Worm (Caenorhabditis elegans) whole organism, L4 larva: Measurements from ENCODE around the gene W09G10.9.
A peak's percentile ranks its signal among the peaks of the same experiment; 100 is the strongest.

Experiments
- F10B5.3 ChIP-seq: sonication (generic microtip); optimal IDR thresholded peaks from 2 replicates; lab custom pipeline; 2016; ENCODE audit warnings: mild to moderate bottlenecking, missing genetic modification characterization, missing compliant biosample characterization
- F26F4.8 ChIP-seq: fragments of 200-800 bp; sonication (Bioruptor generic); conservative IDR thresholded peaks from 2 replicates; pipeline ENCODE4 v1.3.6; 2022; ENCODE audit warnings: missing genetic modification characterization, missing compliant biosample characterization
- F37D6.2 ChIP-seq: sonication (generic microtip); optimal IDR thresholded peaks from 2 replicates; lab custom pipeline; 2016; ENCODE audit warnings: mild to moderate bottlenecking, missing genetic modification characterization, missing compliant biosample characterization
- F44E2.7 ChIP-seq: fragments of 200-800 bp; sonication (Bioruptor generic); IDR thresholded peaks from 2 replicates; pipeline ENCODE4 v2.1.2; 2022; ENCODE audit warnings: missing genetic modification characterization, missing compliant biosample characterization
- F49E8.2 ChIP-seq: sonication (generic microtip); optimal IDR thresholded peaks from 2 replicates; lab custom pipeline; 2016; ENCODE audit warnings: missing compliant biosample characterization, mild to moderate bottlenecking, missing genetic modification characterization, borderline replicate concordance
- Y5F2A.4 ChIP-seq: fragments of 200-800 bp; sonication (Bioruptor generic); optimal IDR thresholded peaks from 2 replicates; lab custom pipeline; 2018; ENCODE audit warnings: mild to moderate bottlenecking, missing genetic modification characterization, missing compliant biosample characterization
- Y75B8A.6 ChIP-seq: fragments of 200-800 bp; sonication (Bioruptor generic); IDR thresholded peaks from 2 replicates; pipeline ENCODE4 v1.3.6; 2022; ENCODE audit warnings: missing genetic modification reagents, missing genetic modification characterization, missing compliant biosample characterization
- aha-1 ChIP-seq: fragments of 150-350 bp; peaks from one replicate; lab custom pipeline; 2014; ENCODE audit warnings: missing biosample characterization, missing genetic modification characterization
- arid-1 ChIP-seq: fragments of 200-800 bp; sonication (Bioruptor generic); conservative IDR thresholded peaks from 2 replicates; pipeline ENCODE4 v1.3.6; 2022; ENCODE audit warnings: missing genetic modification reagents, missing genetic modification characterization, missing compliant biosample characterization
- cey-2 ChIP-seq: sonication (generic microtip); optimal IDR thresholded peaks from 3 replicates; lab custom pipeline; 2017; ENCODE audit warnings: missing genetic modification characterization, mild to moderate bottlenecking, missing compliant biosample characterization, antibody characterized with exemption, borderline replicate concordance; ENCODE audit not compliant: insufficient read depth
- daf-12 ChIP-seq: fragments of 150-350 bp; optimal IDR thresholded peaks from 2 replicates; lab custom pipeline; 2014; ENCODE audit warnings: missing biosample characterization, missing genetic modification reagents, missing genetic modification characterization
- daf-16 ChIP-seq, 3 experiments: sonication (generic microtip); optimal IDR thresholded peaks; 2 replicates each; lab custom pipeline; 2016 to 2017; ENCODE audit warnings: missing genetic modification characterization in 3 of 3, missing genetic modification reagents in 3 of 3, mild to moderate bottlenecking in 2 of 3, missing compliant biosample characterization in 2 of 3, missing biosample characterization in 1 of 3, moderate library complexity in 1 of 3
- dmd-6 ChIP-seq: fragments of 200-800 bp; sonication (Bioruptor generic); IDR thresholded peaks from 2 replicates; pipeline ENCODE4 v1.3.6; 2022; ENCODE audit warnings: missing genetic modification reagents, missing genetic modification characterization, missing compliant biosample characterization
- dmd-8 ChIP-seq: fragments of 200-800 bp; sonication (Bioruptor generic); IDR thresholded peaks from 2 replicates; pipeline ENCODE4 v1.3.6; 2022; ENCODE audit warnings: missing genetic modification characterization, missing compliant biosample characterization
- dmd-9 ChIP-seq: fragments of 200-800 bp; sonication (Bioruptor generic); IDR thresholded peaks from 2 replicates; pipeline ENCODE4 v1.3.6; 2022; ENCODE audit warnings: missing genetic modification reagents, missing genetic modification characterization, missing compliant biosample characterization
- dpl-1 ChIP-seq: fragments of 150-350 bp; optimal IDR thresholded peaks from 2 replicates; lab custom pipeline; 2014; ENCODE audit warnings: missing biosample characterization, missing genetic modification reagents, missing genetic modification characterization
- duxl-1 ChIP-seq: sonication (generic microtip); optimal IDR thresholded peaks from 2 replicates; lab custom pipeline; 2016; ENCODE audit warnings: mild to moderate bottlenecking, missing genetic modification characterization, moderate library complexity, missing compliant biosample characterization; ENCODE audit not compliant: poor library complexity
- dve-1 ChIP-seq: sonication (generic microtip); optimal IDR thresholded peaks from 2 replicates; lab custom pipeline; 2017; ENCODE audit warnings: antibody characterized with exemption, mild to moderate bottlenecking, missing genetic modification characterization, missing compliant biosample characterization; ENCODE audit not compliant: insufficient read depth
- egl-27 ChIP-seq: sonication (generic microtip); optimal IDR thresholded peaks from 3 replicates; lab custom pipeline; 2017; ENCODE audit warnings: missing biosample characterization, missing genetic modification reagents, missing genetic modification characterization
- egl-43 ChIP-seq: fragments of 200-800 bp; sonication (Bioruptor generic); IDR thresholded peaks from 2 replicates; pipeline ENCODE4 v1.3.6; 2022; ENCODE audit warnings: missing genetic modification reagents, missing genetic modification characterization, missing compliant biosample characterization
- hlh-11 ChIP-seq: fragments of 200-800 bp; sonication (Bioruptor generic); optimal IDR thresholded peaks from 2 replicates; lab custom pipeline; 2018; ENCODE audit warnings: mild to moderate bottlenecking, missing genetic modification characterization, missing compliant biosample characterization
- hmg-1.1 ChIP-seq: fragments of 200-800 bp; sonication (Bioruptor generic); IDR thresholded peaks from 2 replicates; pipeline ENCODE4 v1.3.6; 2022; ENCODE audit warnings: missing genetic modification reagents, missing genetic modification characterization, missing compliant biosample characterization
- lim-7 ChIP-seq: fragments of 200-800 bp; sonication (Bioruptor generic); IDR thresholded peaks from 2 replicates; pipeline ENCODE4 v1.3.6; 2022; ENCODE audit warnings: missing genetic modification characterization, missing compliant biosample characterization
- lin-13 ChIP-seq: fragments of 150-350 bp; optimal IDR thresholded peaks from 2 replicates; lab custom pipeline; 2014; ENCODE audit warnings: missing biosample characterization, missing genetic modification reagents, missing genetic modification characterization
- lin-15B ChIP-seq: fragments of 150-350 bp; sonication (generic microtip); optimal IDR thresholded peaks from 3 replicates; lab custom pipeline; 2014; ENCODE audit warnings: missing biosample characterization, missing genetic modification characterization
- lin-29 ChIP-seq: fragments of 200-800 bp; sonication (Bioruptor generic); IDR thresholded peaks from 2 replicates; pipeline ENCODE4 v1.3.6; 2022; ENCODE audit warnings: missing genetic modification reagents, missing genetic modification characterization, missing compliant biosample characterization
- lin-39 ChIP-seq: fragments of 150-350 bp; optimal IDR thresholded peaks from 2 replicates; lab custom pipeline; 2014; ENCODE audit warnings: missing biosample characterization, missing genetic modification reagents, missing genetic modification characterization
- madf-5 ChIP-seq, 2 experiments: fragments of 200-800 bp; sonication (Bioruptor generic); IDR thresholded peaks; 2 replicates each; pipeline ENCODE4 v1.3.6; 2022; ENCODE audit warnings: missing compliant biosample characterization in 2 of 2, missing genetic modification characterization in 2 of 2
- madf-9 ChIP-seq: fragments of 200-800 bp; sonication (Bioruptor generic); conservative IDR thresholded peaks from 2 replicates; pipeline ENCODE4 v1.3.6; 2022; ENCODE audit warnings: missing genetic modification reagents, missing genetic modification characterization, missing compliant biosample characterization
- mdt-29 ChIP-seq: fragments of 200-800 bp; sonication (Bioruptor generic); IDR thresholded peaks from 2 replicates; pipeline ENCODE4 v1.3.6; 2022; ENCODE audit warnings: missing genetic modification reagents, missing genetic modification characterization, missing compliant biosample characterization
- nhr-111 ChIP-seq: fragments of 200-800 bp; sonication (Bioruptor generic); optimal IDR thresholded peaks from 2 replicates; lab custom pipeline; 2018; ENCODE audit warnings: mild to moderate bottlenecking, missing genetic modification characterization, missing compliant biosample characterization
- nhr-237 ChIP-seq: sonication (generic microtip); optimal IDR thresholded peaks from 2 replicates; lab custom pipeline; 2017; ENCODE audit warnings: missing biosample characterization, missing genetic modification characterization
- nhr-41 ChIP-seq: fragments of 200-800 bp; sonication (Bioruptor generic); IDR thresholded peaks from 2 replicates; pipeline ENCODE4 v1.3.6; 2022; ENCODE audit warnings: missing genetic modification reagents, missing genetic modification characterization, missing compliant biosample characterization
- nhr-48 ChIP-seq: sonication (generic microtip); optimal IDR thresholded peaks from 2 replicates; lab custom pipeline; 2016; ENCODE audit warnings: mild to moderate bottlenecking, missing genetic modification characterization, missing compliant biosample characterization
- nhr-76 ChIP-seq: fragments of 150-350 bp; optimal IDR thresholded peaks from 2 replicates; lab custom pipeline; 2014; ENCODE audit warnings: missing biosample characterization, missing genetic modification characterization
- php-3 ChIP-seq: fragments of 200-800 bp; sonication (Bioruptor generic); IDR thresholded peaks from 2 replicates; pipeline ENCODE4 v1.3.6; 2022; ENCODE audit warnings: missing genetic modification reagents, missing genetic modification characterization, missing compliant biosample characterization
- pqm-1 ChIP-seq: sonication (generic microtip); optimal IDR thresholded peaks from 2 replicates; lab custom pipeline; 2017; ENCODE audit warnings: missing biosample characterization, missing genetic modification characterization
- saeg-2 ChIP-seq: fragments of 200-800 bp; sonication (Bioruptor generic); IDR thresholded peaks from 2 replicates; pipeline ENCODE4 v1.3.6; 2022; ENCODE audit warnings: missing genetic modification reagents, missing genetic modification characterization, missing compliant biosample characterization
- sdz-12 ChIP-seq: fragments of 200-800 bp; sonication (Bioruptor generic); optimal IDR thresholded peaks from 2 replicates; lab custom pipeline; 2018; ENCODE audit warnings: mild to moderate bottlenecking, missing genetic modification characterization, missing compliant biosample characterization
- skn-1 ChIP-seq: fragments of 150-350 bp; optimal IDR thresholded peaks from 2 replicates; lab custom pipeline; 2014; ENCODE audit warnings: missing biosample characterization, missing genetic modification characterization
- snpc-1.2 ChIP-seq: fragments of 200-800 bp; sonication (Bioruptor generic); IDR thresholded peaks from 2 replicates; pipeline ENCODE4 v1.3.6; 2022; ENCODE audit warnings: missing genetic modification reagents, missing genetic modification characterization, missing compliant biosample characterization
- snpc-4 ChIP-seq: fragments of 150-350 bp; optimal IDR thresholded peaks from 2 replicates; lab custom pipeline; 2014; ENCODE audit warnings: missing biosample characterization, missing genetic modification characterization
- unc-39 ChIP-seq: sonication (generic microtip); optimal IDR thresholded peaks from 2 replicates; lab custom pipeline; 2017; ENCODE audit warnings: missing biosample characterization, missing genetic modification characterization
- unc-62 ChIP-seq, 3 experiments: fragments of 150-350 bp in 1 of 3; sonication (generic microtip); optimal IDR thresholded peaks in 2 of 3; peaks in 1 of 3; 1 replicate in 1 of 3; 2 replicates in 2 of 3; lab custom pipeline; 2014 to 2017; ENCODE audit warnings: missing biosample characterization in 3 of 3, missing genetic modification characterization in 3 of 3, missing genetic modification reagents in 3 of 3, missing genotype in 1 of 3
- zfp-2 ChIP-seq: sonication (generic microtip); optimal IDR thresholded peaks from 2 replicates; lab custom pipeline; 2016; ENCODE audit warnings: mild to moderate bottlenecking, missing genetic modification characterization, missing compliant biosample characterization
- zip-2 ChIP-seq: fragments of 150-350 bp; optimal IDR thresholded peaks from 2 replicates; lab custom pipeline; 2014; ENCODE audit warnings: missing biosample characterization, missing genetic modification characterization
- ztf-11 ChIP-seq: fragments of 150-350 bp; optimal IDR thresholded peaks from 2 replicates; lab custom pipeline; 2014; ENCODE audit warnings: missing biosample characterization, missing genetic modification characterization

Gene W09G10.9

DNA sequence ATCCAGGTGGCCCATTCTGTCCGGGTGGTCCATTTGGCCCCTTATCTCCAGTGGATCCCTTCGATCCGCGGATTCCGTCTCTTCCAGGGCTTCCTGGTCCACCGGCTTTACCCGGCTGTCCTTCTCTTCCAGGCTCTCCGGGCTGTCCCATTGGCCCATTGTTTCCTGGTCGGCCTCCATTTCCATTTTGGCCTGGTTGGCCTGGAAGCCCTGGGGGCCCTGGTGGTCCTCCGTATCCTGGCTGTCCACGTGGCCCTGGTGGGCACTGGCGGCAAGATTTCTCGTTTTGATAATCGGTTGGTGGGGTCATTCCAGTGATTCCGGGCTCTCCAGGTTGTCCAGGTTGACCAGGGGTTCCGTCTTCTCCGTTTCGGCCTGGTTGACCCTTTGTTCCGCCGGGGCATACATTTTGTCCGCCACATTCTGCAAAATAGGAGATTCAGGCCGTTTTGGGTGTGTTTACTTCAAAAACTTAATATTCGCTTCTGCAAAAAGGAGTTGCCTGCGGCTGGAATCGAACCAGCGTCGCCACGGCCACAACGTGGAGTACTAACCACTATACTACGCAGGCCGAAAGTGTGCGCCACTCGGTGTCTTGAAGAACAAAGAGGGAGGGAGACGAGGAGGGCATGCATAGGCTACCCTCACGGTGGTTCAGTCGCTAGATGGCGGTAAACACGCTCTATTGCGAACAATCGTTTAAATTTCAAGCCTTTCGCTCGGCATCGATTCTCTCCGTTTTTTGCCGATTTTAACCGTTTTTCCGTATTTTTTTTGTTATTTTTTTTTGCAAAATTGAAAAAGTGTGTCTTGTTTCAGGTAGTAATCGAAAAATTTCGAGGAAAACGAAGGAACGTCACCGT, at the start of gene W09G10.9 (continued):
- TF ChIP-seq hlh-11 (peak; percentile 44), zfp-2 (tag; lab: Kevin White, UChicago) (peak; percentile 14), snpc-4 (tag; lab: Kevin White, UChicago) (no peak), Y5F2A.4 (GFP tag; lab: Kevin White, UChicago) (no peak), daf-16 (GFP tag; optimal IDR thresholded peaks at IDR 0.05; lab: Kevin White, UChicago) (peak in 1 of 2 experiments; percentile 29), daf-16 (tag; optimal IDR thresholded peaks at IDR 0.05; lab: Kevin White, UChicago) (peak; percentile 54), lin-13 (GFP tag; lab: Kevin White, UChicago) (peak; percentile 80), nhr-41 (GFP tag; lab: Robert Waterston, UW) (0 out of 2 replicates have a peak, but pooled peaks have one; percentile 11), nhr-111 (GFP tag; lab: Kevin White, UChicago) (peak; percentile 36), lin-15B (tag; lab: Kevin White, UChicago) (no peak), nhr-48 (tag; lab: Kevin White, UChicago) (no peak), aha-1 (peak; percentile 44), egl-43 (peak; percentile 89), daf-12 (tag; lab: Kevin White, UChicago) (no peak), lin-39 (tag; lab: Kevin White, UChicago) (no peak), dmd-6 (GFP tag; lab: Robert Waterston, UW) (peak; percentile 82), madf-5 (GFP tag; IDR thresholded peaks at IDR 0.05; lab: Robert Waterston, UW) (no peak), zip-2 (tag; lab: Kevin White, UChicago) (no peak), skn-1 (tag; lab: Kevin White, UChicago) (no peak), lin-29 (GFP tag; lab: Robert Waterston, UW) (no peak; the same call in 1 of the 2 replicates), F49E8.2 (no peak), php-3 (GFP tag; lab: Robert Waterston, UW) (0 out of 2 replicates have a peak, but pooled peaks have one; percentile 42), dmd-9 (GFP tag; lab: Robert Waterston, UW) (peak; percentile 88), hmg-1.1 (GFP tag; lab: Robert Waterston, UW) (peak; percentile 96), F10B5.3 (tag; lab: Kevin White, UChicago) (no peak), arid-1 (GFP tag; lab: Robert Waterston, UW) (peak; percentile 91), nhr-237 (tag; lab: Kevin White, UChicago) (no peak), F37D6.2 (no peak), unc-39 (tag; lab: Kevin White, UChicago) (no peak), snpc-1.2 (GFP tag; lab: Robert Waterston, UW) (0 out of 2 replicates have a peak, but pooled peaks have one; percentile 22), saeg-2 (GFP tag; lab: Robert Waterston, UW) (0 out of 2 replicates have a peak, but pooled peaks have one; percentile 53), mdt-29 (GFP tag; lab: Robert Waterston, UW) (peak; percentile 69), unc-62 (GFP tag; optimal IDR thresholded peaks at IDR 0.05 in 1 of 2; lab: Kevin White, UChicago) (peak in 1 of 2 experiments; percentile 66), unc-62 (tag; optimal IDR thresholded peaks at IDR 0.05; lab: Kevin White, UChicago) (no peak), dve-1 (peak; percentile 25), Y75B8A.6 (0 out of 2 replicates have a peak, but pooled peaks have one; percentile 48), madf-9 (peak; percentile 90), pqm-1 (no peak), duxl-1 (tag; lab: Kevin White, UChicago) (peak; percentile 90), cey-2 (tag; lab: Kevin White, UChicago) (no peak), lim-7 (GFP tag; lab: Robert Waterston, UW) (peak; percentile 86), nhr-76 (tag; lab: Kevin White, UChicago) (no peak), F44E2.7 (GFP tag; lab: Robert Waterston, UW) (0 out of 2 replicates have a peak, but pooled peaks have one; percentile 37), dpl-1 (peak; percentile 28), ztf-11 (tag; lab: Kevin White, UChicago) (no peak), F26F4.8 (GFP tag; lab: Robert Waterston, UW) (0 out of 2 replicates have a peak, but pooled peaks have one; percentile 23), egl-27 (tag; lab: Kevin White, UChicago) (no peak), dmd-8 (GFP tag; lab: Robert Waterston, UW) (peak; percentile 87), sdz-12 (GFP tag; lab: Kevin White, UChicago) (peak; percentile 14)
